Worm (Caenorhabditis elegans) whole organism, L2 larva: ENCODE data around the gene EGAP9.3.

Experiments used
- C34F6.9 ChIP-seq: fragments of 150-350 bp; optimal IDR thresholded peaks from 2 replicates; lab custom pipeline; 2014; ENCODE audit warnings: missing biosample characterization, missing genetic modification characterization
- F13H6.1 ChIP-seq: sonication (generic microtip); optimal IDR thresholded peaks from 2 replicates; lab custom pipeline; 2016; ENCODE audit warnings: missing genetic modification characterization, missing compliant biosample characterization
- blmp-1 ChIP-seq: sonication (generic microtip); optimal IDR thresholded peaks from 2 replicates; lab custom pipeline; 2017; ENCODE audit warnings: missing genetic modification characterization, mild to moderate bottlenecking, missing compliant biosample characterization, antibody characterized with exemption, moderate library complexity; ENCODE audit not compliant: insufficient read depth
- crh-2 ChIP-seq: sonication (generic microtip); optimal IDR thresholded peaks from 2 replicates; lab custom pipeline; 2017; ENCODE audit warnings: missing biosample characterization, missing genetic modification characterization
- dmd-4 ChIP-seq: sonication (generic microtip); optimal IDR thresholded peaks from 2 replicates; lab custom pipeline; 2017; ENCODE audit warnings: missing biosample characterization, missing genetic modification characterization
- elt-3 ChIP-seq: sonication (generic microtip); optimal IDR thresholded peaks from 2 replicates; lab custom pipeline; 2017; ENCODE audit warnings: missing biosample characterization, missing genetic modification characterization
- fos-1 ChIP-seq: fragments of 150-350 bp; optimal IDR thresholded peaks from 2 replicates; lab custom pipeline; 2014; ENCODE audit warnings: missing biosample characterization, missing genetic modification characterization
- lsy-2 ChIP-seq, 2 experiments: fragments of 150-350 bp in 1 of 2; sonication (generic microtip) in 1 of 2; optimal IDR thresholded peaks; 2 replicates each; lab custom pipeline; 2014 to 2017; ENCODE audit warnings: missing biosample characterization in 2 of 2, missing genetic modification characterization in 2 of 2
- nhr-11 ChIP-seq: fragments of 150-350 bp; optimal IDR thresholded peaks from 2 replicates; lab custom pipeline; 2014; ENCODE audit warnings: missing biosample characterization, missing genetic modification characterization
- nhr-129 ChIP-seq: fragments of 150-350 bp; optimal IDR thresholded peaks from 2 replicates; lab custom pipeline; 2014; ENCODE audit warnings: missing biosample characterization, missing genetic modification characterization
- nhr-23 ChIP-seq: fragments of 150-350 bp; optimal IDR thresholded peaks from 2 replicates; lab custom pipeline; 2014; ENCODE audit warnings: missing biosample characterization, missing genetic modification reagents, missing genetic modification characterization
- nhr-237 ChIP-seq: fragments of 150-350 bp; optimal IDR thresholded peaks from 2 replicates; lab custom pipeline; 2014; ENCODE audit warnings: missing biosample characterization, missing genetic modification characterization
- nhr-6 ChIP-seq: fragments of 150-350 bp; optimal IDR thresholded peaks from 2 replicates; lab custom pipeline; 2014; ENCODE audit warnings: missing biosample characterization, missing genetic modification characterization
- peb-1 ChIP-seq: fragments of 150-350 bp; optimal IDR thresholded peaks from 2 replicates; lab custom pipeline; 2014; ENCODE audit warnings: missing biosample characterization, missing genetic modification characterization
- sem-4 ChIP-seq: fragments of 150-350 bp; optimal IDR thresholded peaks from 2 replicates; lab custom pipeline; 2014; ENCODE audit warnings: missing biosample characterization, missing genetic modification reagents, missing genetic modification characterization
- sma-9 ChIP-seq, 2 experiments: fragments of 150-350 bp in 1 of 2; sonication (generic microtip) in 1 of 2; optimal IDR thresholded peaks; 2 replicates each; lab custom pipeline; 2014 to 2016; ENCODE audit warnings: missing genetic modification characterization in 2 of 2, mild to moderate bottlenecking in 1 of 2, missing biosample characterization in 1 of 2, missing compliant biosample characterization in 1 of 2, missing genetic modification reagents in 1 of 2, moderate library complexity in 1 of 2
- unc-55 ChIP-seq: fragments of 150-350 bp; sonication (generic microtip); optimal IDR thresholded peaks from 3 replicates; lab custom pipeline; 2014; ENCODE audit warnings: missing biosample characterization, missing genetic modification reagents, missing genetic modification characterization
- ztf-4 ChIP-seq: fragments of 150-350 bp; optimal IDR thresholded peaks from 2 replicates; lab custom pipeline; 2014; ENCODE audit warnings: missing biosample characterization, missing genetic modification characterization

EGAP9.3 gene

DNA sequence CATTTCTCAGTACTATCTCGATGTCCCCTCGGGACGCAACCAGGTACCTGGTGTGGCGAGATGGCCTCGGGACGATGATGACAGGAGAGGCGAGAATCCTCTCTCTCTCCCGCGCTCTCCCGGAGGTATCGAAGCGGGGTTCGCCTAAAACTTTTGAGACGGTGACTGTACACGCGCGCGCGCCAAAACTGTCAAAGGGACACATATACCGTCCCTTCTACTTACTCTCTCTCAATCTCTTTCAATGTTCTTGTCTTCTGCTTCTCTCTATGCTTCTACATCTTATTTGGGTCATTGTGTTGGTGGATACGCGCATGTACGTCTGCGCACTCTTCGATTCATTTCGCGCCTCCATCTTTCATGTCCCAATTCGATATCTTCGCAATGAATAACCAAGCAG, 38.0 kb downstream of the EGAP9.3 start (continued):
- no peak for TF ChIP-seq dmd-4 (tag; lab: Kevin White, UChicago)
- TF ChIP-seq peb-1 (tag; lab: Kevin White, UChicago) = no peak
- TF ChIP-seq fos-1 (tag; lab: Kevin White, UChicago) = peak; percentile 25
- no peak for TF ChIP-seq blmp-1 (tag; lab: Kevin White, UChicago)
- TF ChIP-seq nhr-6 (tag; lab: Kevin White, UChicago) = no peak
- TF ChIP-seq nhr-23 (tag; lab: Kevin White, UChicago) = no peak
- no peak for TF ChIP-seq elt-3

DNA sequence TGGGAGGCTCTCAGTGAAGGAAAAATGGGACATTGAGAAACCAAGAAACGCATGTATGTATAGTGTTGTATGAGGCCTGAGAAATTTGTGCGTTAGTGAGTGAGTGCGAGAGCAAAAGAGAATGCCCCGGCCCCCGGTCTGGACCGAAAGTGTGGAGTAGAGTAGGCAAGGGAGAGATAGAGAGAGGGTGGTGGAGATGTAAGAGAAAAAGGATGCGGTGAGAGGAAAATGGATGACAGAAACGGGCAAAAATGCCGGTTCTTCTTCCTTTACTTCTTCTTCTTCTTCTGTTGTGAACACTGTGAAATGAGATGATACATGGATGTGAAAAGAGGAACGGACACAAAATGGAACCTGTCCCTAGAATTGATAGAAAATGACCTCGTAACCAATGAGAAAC, 41.6 kb downstream of the EGAP9.3 start:
- TF ChIP-seq nhr-129 (peak; percentile 29), unc-55 (GFP tag; lab: Kevin White, UChicago) (peak; percentile 7), blmp-1 (tag; lab: Kevin White, UChicago) (no peak), crh-2 (peak; percentile 16), lsy-2 (tag; optimal IDR thresholded peaks at IDR 0.05; lab: Kevin White, UChicago) (peak in 1 of 2 experiments; percentile 12), ztf-4 (tag; lab: Kevin White, UChicago) (no peak), F13H6.1 (tag; lab: Kevin White, UChicago) (peak; percentile 30), fos-1 (tag; lab: Kevin White, UChicago) (peak; percentile 5), C34F6.9 (tag; lab: Kevin White, UChicago) (peak; percentile 30), nhr-237 (no peak), sem-4 (tag; lab: Kevin White, UChicago) (no peak)

DNA sequence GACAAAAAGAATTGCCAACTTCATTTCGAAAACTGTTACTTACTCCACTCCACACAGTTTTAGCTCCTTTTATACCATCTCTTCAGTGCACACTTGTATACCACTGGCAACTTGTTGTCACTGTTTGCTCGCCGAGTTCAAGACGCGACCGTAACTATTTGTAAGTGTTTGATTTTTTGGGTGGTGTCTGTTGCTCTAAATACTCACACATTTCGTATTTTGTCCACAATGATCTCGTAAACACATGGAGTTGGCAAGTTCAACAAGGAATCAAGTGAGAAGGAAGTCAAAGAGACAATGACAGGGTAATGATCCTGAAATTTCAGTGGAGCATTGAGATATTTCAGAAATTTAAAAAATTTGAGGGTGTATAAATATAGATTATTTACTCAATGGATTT, 46.9 kb downstream of the EGAP9.3 start, which contains the start of gene hpo-26:
TSS of gene hpo-26 (minus strand) at position 31 of the 400 bp plus-strand sequence.
- TF ChIP-seq nhr-237 (no peak), nhr-129 (peak; percentile 39), sma-9 (GFP tag; optimal IDR thresholded peaks at IDR 0.05; lab: Kevin White, UChicago) (peak; percentile 22), sma-9 (tag; optimal IDR thresholded peaks at IDR 0.05; lab: Kevin White, UChicago) (no peak), nhr-11 (tag; lab: Kevin White, UChicago) (no peak), F13H6.1 (tag; lab: Kevin White, UChicago) (peak; percentile 70)
